Worm (Caenorhabditis elegans) whole organism, L2 larva: Measurements from ENCODE around the gene R07E3.7.

Experiments used
- F13H6.1 ChIP-seq: sonication (generic microtip); optimal IDR thresholded peaks from 2 replicates; lab custom pipeline; 2016; ENCODE audit warnings: missing genetic modification characterization, missing compliant biosample characterization
- ZK546.5 ChIP-seq: sonication (generic microtip); optimal IDR thresholded peaks from 2 replicates; lab custom pipeline; 2017; ENCODE audit warnings: missing biosample characterization, missing genetic modification characterization
- blmp-1 ChIP-seq: sonication (generic microtip); optimal IDR thresholded peaks from 2 replicates; lab custom pipeline; 2017; ENCODE audit warnings: missing genetic modification characterization, mild to moderate bottlenecking, missing compliant biosample characterization, antibody characterized with exemption, moderate library complexity; ENCODE audit not compliant: insufficient read depth
- lsy-2 ChIP-seq, 2 experiments: fragments of 150-350 bp in 1 of 2; sonication (generic microtip) in 1 of 2; optimal IDR thresholded peaks; 2 replicates each; lab custom pipeline; 2014 to 2017; ENCODE audit warnings: missing biosample characterization in 2 of 2, missing genetic modification characterization in 2 of 2
- ztf-1 ChIP-seq: fragments of 200-800 bp; sonication (Bioruptor generic); conservative IDR thresholded peaks from 2 replicates; pipeline ENCODE4 v1.3.6; 2022; ENCODE audit warnings: missing genetic modification characterization, missing compliant biosample characterization

Gene R07E3.7

ce11 chrX:10297410-10297809 lies 58.1 kb downstream of the R07E3.7 start:
- TF ChIP-seq F13H6.1 (tag; lab: Kevin White, UChicago) (no peak), blmp-1 (tag; lab: Kevin White, UChicago) (no peak), lsy-2 (tag; optimal IDR thresholded peaks at IDR 0.05; lab: Kevin White, UChicago) (no peak), ZK546.5 (no peak), ztf-1 (GFP tag; lab: Robert Waterston, UW) (no peak)
